Worm (Caenorhabditis elegans) whole organism, L2 larva: ENCODE measurements around the gene C05E11.7.

Experiments
- C34F6.9 ChIP-seq: fragments of 150-350 bp; optimal IDR thresholded peaks from 2 replicates; lab custom pipeline; 2014; ENCODE audit warnings: missing biosample characterization, missing genetic modification characterization
- F13H6.1 ChIP-seq: sonication (generic microtip); optimal IDR thresholded peaks from 2 replicates; lab custom pipeline; 2016; ENCODE audit warnings: missing genetic modification characterization, missing compliant biosample characterization
- Y55F3AM.14 ChIP-seq: fragments of 200-800 bp; sonication (Bioruptor generic); optimal IDR thresholded peaks from 2 replicates; lab custom pipeline; 2018; ENCODE audit warnings: mild to moderate bottlenecking, missing genetic modification characterization, missing compliant biosample characterization
- ZK546.5 ChIP-seq: sonication (generic microtip); optimal IDR thresholded peaks from 2 replicates; lab custom pipeline; 2017; ENCODE audit warnings: missing biosample characterization, missing genetic modification characterization
- aly-2 ChIP-seq: fragments of 150-350 bp; optimal IDR thresholded peaks from 2 replicates; lab custom pipeline; 2014; ENCODE audit warnings: missing biosample characterization, missing genetic modification characterization
- blmp-1 ChIP-seq: sonication (generic microtip); optimal IDR thresholded peaks from 2 replicates; lab custom pipeline; 2017; ENCODE audit warnings: missing genetic modification characterization, mild to moderate bottlenecking, missing compliant biosample characterization, antibody characterized with exemption, moderate library complexity; ENCODE audit not compliant: insufficient read depth
- ceh-16 ChIP-seq: fragments of 150-350 bp; optimal IDR thresholded peaks from 2 replicates; lab custom pipeline; 2014; ENCODE audit warnings: missing biosample characterization, missing genetic modification characterization
- ceh-82 ChIP-seq: fragments of 150-350 bp; optimal IDR thresholded peaks from 2 replicates; lab custom pipeline; 2014; ENCODE audit warnings: missing biosample characterization, missing genetic modification characterization
- crh-2 ChIP-seq: sonication (generic microtip); optimal IDR thresholded peaks from 2 replicates; lab custom pipeline; 2017; ENCODE audit warnings: missing biosample characterization, missing genetic modification characterization
- egl-27 ChIP-seq: sonication (generic microtip); optimal IDR thresholded peaks from 3 replicates; lab custom pipeline; 2017; ENCODE audit warnings: missing biosample characterization, missing genetic modification reagents, missing genetic modification characterization
- elt-3 ChIP-seq: sonication (generic microtip); optimal IDR thresholded peaks from 2 replicates; lab custom pipeline; 2017; ENCODE audit warnings: missing biosample characterization, missing genetic modification characterization
- fos-1 ChIP-seq: fragments of 150-350 bp; optimal IDR thresholded peaks from 2 replicates; lab custom pipeline; 2014; ENCODE audit warnings: missing biosample characterization, missing genetic modification characterization
- lin-13 ChIP-seq: fragments of 150-350 bp; optimal IDR thresholded peaks from 2 replicates; lab custom pipeline; 2014; ENCODE audit warnings: missing biosample characterization, missing genetic modification reagents, missing genetic modification characterization
- lsy-2 ChIP-seq, 2 experiments: fragments of 150-350 bp in 1 of 2; sonication (generic microtip) in 1 of 2; optimal IDR thresholded peaks; 2 replicates each; lab custom pipeline; 2014 to 2017; ENCODE audit warnings: missing biosample characterization in 2 of 2, missing genetic modification characterization in 2 of 2
- mab-5 ChIP-seq: fragments of 150-350 bp; optimal IDR thresholded peaks from 2 replicates; lab custom pipeline; 2014; ENCODE audit warnings: missing biosample characterization, missing genetic modification characterization
- mbf-1 ChIP-seq: sonication (generic microtip); optimal IDR thresholded peaks from 2 replicates; lab custom pipeline; 2017; ENCODE audit warnings: missing biosample characterization, missing genetic modification characterization
- mdl-1 ChIP-seq, 2 experiments: fragments of 150-350 bp in 1 of 2; sonication (generic microtip) in 1 of 2; optimal IDR thresholded peaks; 2 replicates each; lab custom pipeline; 2017; ENCODE audit warnings: missing biosample characterization in 2 of 2, missing genetic modification characterization in 2 of 2
- nhr-11 ChIP-seq: fragments of 150-350 bp; optimal IDR thresholded peaks from 2 replicates; lab custom pipeline; 2014; ENCODE audit warnings: missing biosample characterization, missing genetic modification characterization
- nhr-12 ChIP-seq: fragments of 150-350 bp; optimal IDR thresholded peaks from 2 replicates; lab custom pipeline; 2014; ENCODE audit warnings: missing biosample characterization, missing genetic modification characterization
- nhr-129 ChIP-seq: fragments of 150-350 bp; optimal IDR thresholded peaks from 2 replicates; lab custom pipeline; 2014; ENCODE audit warnings: missing biosample characterization, missing genetic modification characterization
- nhr-21 ChIP-seq: fragments of 150-350 bp; optimal IDR thresholded peaks from 2 replicates; lab custom pipeline; 2014; ENCODE audit warnings: missing biosample characterization, missing genetic modification characterization
- nhr-6 ChIP-seq: fragments of 150-350 bp; optimal IDR thresholded peaks from 2 replicates; lab custom pipeline; 2014; ENCODE audit warnings: missing biosample characterization, missing genetic modification characterization
- sem-4 ChIP-seq: fragments of 150-350 bp; optimal IDR thresholded peaks from 2 replicates; lab custom pipeline; 2014; ENCODE audit warnings: missing biosample characterization, missing genetic modification reagents, missing genetic modification characterization
- skn-1 ChIP-seq: sonication (generic microtip); optimal IDR thresholded peaks from 2 replicates; lab custom pipeline; 2017; ENCODE audit warnings: missing biosample characterization, missing genetic modification characterization
- sma-3 ChIP-seq: sonication (generic microtip); optimal IDR thresholded peaks from 2 replicates; lab custom pipeline; 2016; ENCODE audit warnings: missing genetic modification reagents, missing genetic modification characterization, missing compliant biosample characterization
- sma-9 ChIP-seq, 2 experiments: fragments of 150-350 bp in 1 of 2; sonication (generic microtip) in 1 of 2; optimal IDR thresholded peaks; 2 replicates each; lab custom pipeline; 2014 to 2016; ENCODE audit warnings: missing genetic modification characterization in 2 of 2, mild to moderate bottlenecking in 1 of 2, missing biosample characterization in 1 of 2, missing compliant biosample characterization in 1 of 2, missing genetic modification reagents in 1 of 2, moderate library complexity in 1 of 2
- snpc-4 ChIP-seq: fragments of 150-350 bp; optimal IDR thresholded peaks from 2 replicates; lab custom pipeline; 2014; ENCODE audit warnings: missing biosample characterization, missing genetic modification characterization
- unc-39 ChIP-seq: fragments of 150-350 bp; optimal IDR thresholded peaks from 2 replicates; lab custom pipeline; 2014; ENCODE audit warnings: missing biosample characterization, missing genetic modification characterization
- unc-55 ChIP-seq: fragments of 150-350 bp; sonication (generic microtip); optimal IDR thresholded peaks from 3 replicates; lab custom pipeline; 2014; ENCODE audit warnings: missing biosample characterization, missing genetic modification reagents, missing genetic modification characterization
- unc-62 ChIP-seq: fragments of 150-350 bp; optimal IDR thresholded peaks from 2 replicates; lab custom pipeline; 2014; ENCODE audit warnings: missing biosample characterization, missing genetic modification reagents, missing genetic modification characterization
- zag-1 ChIP-seq: fragments of 150-350 bp; optimal IDR thresholded peaks from 2 replicates; lab custom pipeline; 2014; ENCODE audit warnings: missing biosample characterization, missing genetic modification characterization
- ztf-11 ChIP-seq: sonication (generic microtip); optimal IDR thresholded peaks from 2 replicates; lab custom pipeline; 2017; ENCODE audit warnings: missing biosample characterization, missing genetic modification characterization
- ztf-4 ChIP-seq: fragments of 150-350 bp; optimal IDR thresholded peaks from 2 replicates; lab custom pipeline; 2014; ENCODE audit warnings: missing biosample characterization, missing genetic modification characterization

Gene C05E11.7

ce11 chrX:4587934-4588333, 2.5 kb upstream of the C05E11.7 start:
- peak; percentile 67 for TF ChIP-seq unc-55
- peak; percentile 8 for TF ChIP-seq F13H6.1 (tag; lab: Kevin White, UChicago)
- TF ChIP-seq skn-1 (tag; lab: Kevin White, UChicago), result no peak
- TF ChIP-seq nhr-129, result peak; percentile 44
- TF ChIP-seq ceh-82, result no peak
- peak; percentile 53 for TF ChIP-seq crh-2 (tag; lab: Kevin White, UChicago)
- peak in 1 of 2 experiments; percentile 60 for TF ChIP-seq lsy-2 (tag; optimal IDR thresholded peaks at IDR 0.05; lab: Kevin White, UChicago)
- peak; percentile 25 for TF ChIP-seq nhr-21 (tag; lab: Kevin White, UChicago)
- peak; percentile 30 for TF ChIP-seq sma-3
- peak; percentile 63 for TF ChIP-seq C34F6.9 (tag; lab: Kevin White, UChicago)
- peak; percentile 6 for TF ChIP-seq zag-1 (tag; lab: Kevin White, UChicago)
- peak; percentile 12 for TF ChIP-seq lin-13
- TF ChIP-seq fos-1, result no peak
- peak; percentile 35 for TF ChIP-seq sem-4 (tag; lab: Kevin White, UChicago)
- no peak for TF ChIP-seq unc-62 (GFP tag; lab: Kevin White, UChicago)
- no peak for TF ChIP-seq unc-39 (tag; lab: Kevin White, UChicago)
- TF ChIP-seq sma-9 (GFP tag; optimal IDR thresholded peaks at IDR 0.05; lab: Kevin White, UChicago), result peak; percentile 25
- no peak for TF ChIP-seq sma-9 (tag; optimal IDR thresholded peaks at IDR 0.05; lab: Kevin White, UChicago)

ce11 chrX:4586617-4587016, 1.1 kb upstream of the C05E11.7 start, which contains the start of gene C05E11.2:
TSS of gene C05E11.2 (plus strand) at chrX:4586917.
- no peak for TF ChIP-seq mdl-1 (tag; optimal IDR thresholded peaks at IDR 0.05; lab: Kevin White, UChicago)
- no peak for TF ChIP-seq ztf-4 (tag; lab: Kevin White, UChicago)
- no peak for TF ChIP-seq zag-1 (tag; lab: Kevin White, UChicago)
- TF ChIP-seq nhr-12 (tag; lab: Kevin White, UChicago), result no peak

- TF ChIP-seq Y55F3AM.14 (GFP tag; lab: Kevin White, UChicago) (no peak), unc-55 (no peak), ZK546.5 (no peak), mbf-1 (no peak), skn-1 (tag; lab: Kevin White, UChicago) (no peak), C34F6.9 (tag; lab: Kevin White, UChicago) (no peak), lin-13 (no peak), ztf-11 (tag; lab: Kevin White, UChicago) (no peak), mab-5 (no peak), sem-4 (tag; lab: Kevin White, UChicago) (no peak), unc-62 (GFP tag; lab: Kevin White, UChicago) (no peak), blmp-1 (no peak), ztf-4 (tag; lab: Kevin White, UChicago) (no peak)
Observed at ce11 chrX:4578581-4578980, 6.9 kb downstream of the C05E11.7 start.

ce11 chrX:4577941-4578340, 7.5 kb downstream of the C05E11.7 start, which contains the start of gene C05E11.3:
TSS of gene C05E11.3 (plus strand) at chrX:4578241.
- TF ChIP-seq unc-55 (peak; percentile 44), ZK546.5 (no peak)
- TF ChIP-seq, all 48 proteins: peak for 1

- TF ChIP-seq nhr-11 (no peak), unc-55 (peak; percentile 27), snpc-4 (no peak), ztf-11 (tag; lab: Kevin White, UChicago) (no peak), C34F6.9 (tag; lab: Kevin White, UChicago) (peak; percentile 16)
Observed at ce11 chrX:4576272-4576671, 9.2 kb downstream of the C05E11.7 start.

ce11 chrX:4574873-4575272, 10.6 kb downstream of the C05E11.7 start:
- TF ChIP-seq aly-2 (no peak), C34F6.9 (tag; lab: Kevin White, UChicago) (peak; percentile 7), zag-1 (tag; lab: Kevin White, UChicago) (no peak), nhr-21 (tag; lab: Kevin White, UChicago) (no peak)

ce11 chrX:4571137-4571536, 14.3 kb downstream of the C05E11.7 start, which contains the start of gene amt-1:
TSS of gene amt-1 (plus strand) at chrX:4571437.
- TF ChIP-seq sma-9 (GFP tag; optimal IDR thresholded peaks at IDR 0.05; lab: Kevin White, UChicago) (no peak), sma-9 (tag; optimal IDR thresholded peaks at IDR 0.05; lab: Kevin White, UChicago) (no peak), nhr-129 (no peak), aly-2 (no peak), nhr-12 (tag; lab: Kevin White, UChicago) (no peak), elt-3 (tag; lab: Kevin White, UChicago) (no peak), zag-1 (tag; lab: Kevin White, UChicago) (no peak), ZK546.5 (no peak), nhr-21 (tag; lab: Kevin White, UChicago) (no peak), ceh-16 (tag; lab: Kevin White, UChicago) (no peak), nhr-6 (tag; lab: Kevin White, UChicago) (no peak), egl-27 (tag; lab: Kevin White, UChicago) (no peak)
